Worm (Caenorhabditis elegans) whole organism, young adult: ENCODE results near the gene ZK1073.1.

Experiments
- F22D6.2 ChIP-seq: sonication (generic microtip); optimal IDR thresholded peaks from 2 replicates; lab custom pipeline; 2016; ENCODE audit warnings: mild to moderate bottlenecking, missing genetic modification characterization, missing compliant biosample characterization
- F39B2.1 ChIP-seq: fragments of 200-800 bp; sonication (Bioruptor generic); IDR thresholded peaks from 2 replicates; pipeline ENCODE4 v1.3.6; 2022; ENCODE audit warnings: missing genetic modification reagents, missing genetic modification characterization, missing compliant biosample characterization
- F55B11.4 ChIP-seq: sonication (generic microtip); optimal IDR thresholded peaks from 2 replicates; lab custom pipeline; 2016; ENCODE audit warnings: missing compliant biosample characterization, missing genetic modification characterization, borderline replicate concordance; ENCODE audit not compliant: insufficient read depth
- T07F8.4 ChIP-seq: sonication (generic microtip); optimal IDR thresholded peaks from 2 replicates; lab custom pipeline; 2016; ENCODE audit warnings: mild to moderate bottlenecking, missing genetic modification characterization, moderate library complexity, missing compliant biosample characterization
- aptf-3 ChIP-seq: fragments of 200-800 bp; sonication (Bioruptor generic); IDR thresholded peaks from 2 replicates; pipeline ENCODE4 v1.3.6; 2022; ENCODE audit warnings: missing genetic modification characterization, missing compliant biosample characterization
- atf-7 ChIP-seq: sonication (generic microtip); optimal IDR thresholded peaks from 2 replicates; lab custom pipeline; 2017; ENCODE audit warnings: mild to moderate bottlenecking, missing genetic modification characterization, missing compliant biosample characterization
- attf-3 ChIP-seq: fragments of 200-800 bp; sonication (Bioruptor generic); conservative IDR thresholded peaks from 2 replicates; pipeline ENCODE4 v1.3.6; 2022; ENCODE audit warnings: missing genetic modification reagents, missing genetic modification characterization, missing compliant biosample characterization
- bed-1 ChIP-seq: fragments of 200-800 bp; sonication (Bioruptor generic); IDR thresholded peaks from 2 replicates; pipeline ENCODE4 v1.3.6; 2022; ENCODE audit warnings: missing genetic modification reagents, missing genetic modification characterization, missing compliant biosample characterization
- cebp-1 ChIP-seq, 2 experiments: fragments of 200-800 bp in 1 of 2; sonication (Bioruptor generic) in 1 of 2; sonication (generic microtip) in 1 of 2; IDR thresholded peaks in 1 of 2; optimal IDR thresholded peaks in 1 of 2; 2 replicates each; pipeline versions ENCODE4 v1.3.6 to Lab custom; 2017 to 2022; ENCODE audit warnings: missing compliant biosample characterization in 2 of 2, missing genetic modification characterization in 2 of 2, mild to moderate bottlenecking in 1 of 2, missing genetic modification reagents in 1 of 2, moderate library complexity in 1 of 2
- cebp-2 ChIP-seq: fragments of 200-800 bp; sonication (Bioruptor generic); IDR thresholded peaks from 2 replicates; pipeline ENCODE4 v1.3.6; 2022; ENCODE audit warnings: missing genetic modification characterization, missing compliant biosample characterization
- chd-7 ChIP-seq: sonication (generic microtip); optimal IDR thresholded peaks from 2 replicates; lab custom pipeline; 2016; ENCODE audit warnings: mild to moderate bottlenecking, missing genetic modification characterization, moderate library complexity, missing compliant biosample characterization
- egrh-3 ChIP-seq: fragments of 200-800 bp; sonication (Bioruptor generic); IDR thresholded peaks from 2 replicates; pipeline ENCODE4 v1.3.6; 2022; ENCODE audit warnings: missing genetic modification reagents, missing genetic modification characterization, missing compliant biosample characterization
- ets-4 ChIP-seq: fragments of 200-800 bp; sonication (Bioruptor generic); optimal IDR thresholded peaks from 2 replicates; lab custom pipeline; 2018; ENCODE audit warnings: mild to moderate bottlenecking, missing genetic modification characterization, missing compliant biosample characterization
- hmg-1.2 ChIP-seq: fragments of 200-800 bp; sonication (Bioruptor generic); IDR thresholded peaks from 2 replicates; pipeline ENCODE4 v1.3.6; 2022; ENCODE audit warnings: missing genetic modification reagents, missing genetic modification characterization, missing compliant biosample characterization
- let-607 ChIP-seq, 2 experiments: fragments of 200-800 bp in 1 of 2; sonication (Bioruptor generic) in 1 of 2; sonication (generic microtip) in 1 of 2; optimal IDR thresholded peaks; 2 replicates each; lab custom pipeline; 2016 to 2018; ENCODE audit warnings: mild to moderate bottlenecking in 2 of 2, missing compliant biosample characterization in 2 of 2, missing genetic modification characterization in 2 of 2, moderate library complexity in 2 of 2, missing genotype in 1 of 2
- lin-26 ChIP-seq: fragments of 200-800 bp; sonication (Bioruptor generic); IDR thresholded peaks from 2 replicates; pipeline ENCODE4 v1.3.6; 2022; ENCODE audit warnings: missing genetic modification reagents, missing genetic modification characterization, missing compliant biosample characterization
- mcd-1 ChIP-seq: fragments of 200-800 bp; sonication (Bioruptor generic); IDR thresholded peaks from 2 replicates; pipeline ENCODE4 v1.3.6; 2022; ENCODE audit warnings: missing genetic modification reagents, missing genetic modification characterization, missing compliant biosample characterization
- mxl-1 ChIP-seq: sonication (generic microtip); optimal IDR thresholded peaks from 2 replicates; lab custom pipeline; 2016; ENCODE audit warnings: missing genetic modification characterization, missing compliant biosample characterization
- nhr-27 ChIP-seq: fragments of 200-800 bp; sonication (Bioruptor generic); optimal IDR thresholded peaks from 2 replicates; lab custom pipeline; 2018; ENCODE audit warnings: mild to moderate bottlenecking, missing genetic modification characterization, moderate library complexity, missing compliant biosample characterization
- nhr-80 ChIP-seq: sonication (generic microtip); optimal IDR thresholded peaks from 2 replicates; lab custom pipeline; 2016; ENCODE audit warnings: missing genetic modification characterization, missing compliant biosample characterization
- pha-4 ChIP-seq: fragments of 150-350 bp; sonication (generic microtip); optimal IDR thresholded peaks from 2 replicates; lab custom pipeline; 2014; ENCODE audit warnings: missing biosample characterization, missing genetic modification reagents, missing genetic modification characterization
- sea-2 ChIP-seq: fragments of 200-800 bp; sonication (Bioruptor generic); IDR thresholded peaks from 2 replicates; pipeline ENCODE4 v1.3.6; 2022; ENCODE audit warnings: missing genetic modification characterization, missing compliant biosample characterization
- snpc-3.4 ChIP-seq: sonication (generic microtip); optimal IDR thresholded peaks from 2 replicates; lab custom pipeline; 2017; ENCODE audit warnings: missing genetic modification characterization, mild to moderate bottlenecking, missing compliant biosample characterization, antibody characterized with exemption, moderate library complexity, missing genotype, missing genetic modification reagents
- snpc-4 ChIP-seq, 5 experiments: fragments of 150-350 bp in 1 of 5; sonication (generic microtip) in 4 of 5; optimal IDR thresholded peaks; 2 replicates each; lab custom pipeline; 2014 to 2018; ENCODE audit warnings: missing genetic modification characterization in 5 of 5, missing biosample characterization in 3 of 5, antibody characterized with exemption in 2 of 5, mild to moderate bottlenecking in 2 of 5, missing compliant biosample characterization in 2 of 5, missing genotype in 2 of 5, moderate library complexity in 2 of 5, missing genetic modification reagents in 1 of 5
- zfh-2 ChIP-seq: fragments of 200-800 bp; sonication (Bioruptor generic); conservative IDR thresholded peaks from 2 replicates; pipeline ENCODE4 v1.3.6; 2022; ENCODE audit warnings: missing genetic modification reagents, missing genetic modification characterization, missing compliant biosample characterization
- ztf-26 ChIP-seq: sonication (generic microtip); optimal IDR thresholded peaks from 2 replicates; lab custom pipeline; 2017; ENCODE audit warnings: missing genetic modification characterization, missing compliant biosample characterization
- ztf-28 ChIP-seq: fragments of 200-800 bp; sonication (Bioruptor generic); IDR thresholded peaks from 2 replicates; pipeline ENCODE4 v1.3.6; 2022; ENCODE audit warnings: missing genetic modification reagents, missing genetic modification characterization, missing compliant biosample characterization

ZK1073.1 gene

ce11 chrX:16163402-16163801 is 34.7 kb upstream of the ZK1073.1 start, which contains the start of gene F09C8.1:
TSS of gene F09C8.1 (minus strand) at chrX:16163524.
- TF ChIP-seq nhr-80 (peak; percentile 91), F55B11.4 (no peak), aptf-3 (no peak), ztf-26 (tag; lab: Kevin White, UChicago) (no peak), ets-4 (GFP tag; lab: Kevin White, UChicago) (peak; percentile 29), atf-7 (tag; lab: Kevin White, UChicago) (peak; percentile 4), F39B2.1 (no peak), pha-4 (tag; lab: Kevin White, UChicago) (peak; percentile 38)

ce11 chrX:16160924-16161323 is 32.3 kb upstream of the ZK1073.1 start:
- peak; percentile 34 for TF ChIP-seq nhr-80
- TF ChIP-seq lin-26 (GFP tag; lab: Robert Waterston, UW) = no peak
- no peak for TF ChIP-seq mxl-1 (tag; lab: Kevin White, UChicago)

- no peak for TF ChIP-seq chd-7 (tag; lab: Kevin White, UChicago)
- peak; percentile 43 for TF ChIP-seq nhr-80
- peak; percentile 85 for TF ChIP-seq cebp-1 (GFP tag; IDR thresholded peaks at IDR 0.05; lab: Robert Waterston, UW)
- peak; percentile 88 for TF ChIP-seq cebp-1 (tag; optimal IDR thresholded peaks at IDR 0.05; lab: Kevin White, UChicago)
- no peak for TF ChIP-seq attf-3 (GFP tag; lab: Robert Waterston, UW)
- TF ChIP-seq, all 124 proteins: peak for 2
These were observed 30.7 kb upstream of the ZK1073.1 start for ce11 chrX:16159359-16159758.

- TF ChIP-seq hmg-1.2 (GFP tag; lab: Robert Waterston, UW) (no peak), snpc-4 (GFP tag; optimal IDR thresholded peaks at IDR 0.05; lab: Kevin White, UChicago) (no peak), snpc-4 (tag; optimal IDR thresholded peaks at IDR 0.05; lab: Kevin White, UChicago) (peak in 3 of 4 experiments; percentile 1 to 66 (median 56)), egrh-3 (GFP tag; lab: Robert Waterston, UW) (peak; percentile 61; the same call in 1 of the 2 replicates), sea-2 (GFP tag; lab: Robert Waterston, UW) (0 out of 2 replicates have a peak, but pooled peaks have one; percentile 57), nhr-27 (no peak), zfh-2 (peak; percentile 82; the same call in 1 of the 2 replicates), ztf-28 (0 out of 2 replicates have a peak, but pooled peaks have one; percentile 20), T07F8.4 (tag; lab: Kevin White, UChicago) (no peak), snpc-3.4 (tag; lab: Kevin White, UChicago) (no peak), F22D6.2 (tag; lab: Kevin White, UChicago) (no peak)
These were observed 28.8 kb upstream of the ZK1073.1 start for ce11 chrX:16157499-16157898.

- TF ChIP-seq cebp-1 (GFP tag; IDR thresholded peaks at IDR 0.05; lab: Robert Waterston, UW) = no peak
- TF ChIP-seq cebp-1 (tag; optimal IDR thresholded peaks at IDR 0.05; lab: Kevin White, UChicago) = peak; percentile 10
- peak; percentile 43 for TF ChIP-seq nhr-80
- no peak for TF ChIP-seq bed-1 (GFP tag; lab: Robert Waterston, UW)
- peak; percentile 51 for TF ChIP-seq zfh-2
- TF ChIP-seq mcd-1 (GFP tag; lab: Robert Waterston, UW) = 0 out of 2 replicates have a peak, but pooled peaks have one; percentile 10
- TF ChIP-seq, all 124 proteins: peak for 4
These were observed 28.2 kb upstream of the ZK1073.1 start for ce11 chrX:16156891-16157290.

- TF ChIP-seq zfh-2 = peak; percentile 67
- peak; percentile 16; the same call in 1 of the 2 replicates for TF ChIP-seq cebp-2 (GFP tag; lab: Robert Waterston, UW)
- no peak for TF ChIP-seq let-607 (tag; optimal IDR thresholded peaks at IDR 0.05; lab: Kevin White, UChicago)
These were observed 26.7 kb upstream of the ZK1073.1 start for ce11 chrX:16155216-16155991.
